Worm (Caenorhabditis elegans) whole organism, young adult: Measurements from ENCODE around the gene R05H5.4.

Experiments used
- B0035.1 ChIP-seq: sonication (generic microtip); optimal IDR thresholded peaks from 2 replicates; lab custom pipeline; 2016; ENCODE audit warnings: missing genetic modification characterization, mild to moderate bottlenecking, missing compliant biosample characterization, missing genotype, missing genetic modification reagents
- C06A6.2 ChIP-seq: fragments of 200-800 bp; sonication (Bioruptor generic); conservative IDR thresholded peaks from 2 replicates; pipeline ENCODE4 v1.3.6; 2022; ENCODE audit warnings: missing genetic modification characterization, missing compliant biosample characterization
- D2030.7 ChIP-seq: fragments of 200-800 bp; sonication (Bioruptor generic); IDR thresholded peaks from 2 replicates; pipeline ENCODE4 v1.3.6; 2022; ENCODE audit warnings: missing genetic modification reagents, missing genetic modification characterization, missing compliant biosample characterization
- F10E7.11 ChIP-seq: sonication (generic microtip); optimal IDR thresholded peaks from 2 replicates; lab custom pipeline; 2017; ENCODE audit warnings: mild to moderate bottlenecking, missing genetic modification characterization, moderate library complexity, missing compliant biosample characterization
- F22D6.2 ChIP-seq: sonication (generic microtip); optimal IDR thresholded peaks from 2 replicates; lab custom pipeline; 2016; ENCODE audit warnings: mild to moderate bottlenecking, missing genetic modification characterization, missing compliant biosample characterization
- F37B4.10 ChIP-seq: fragments of 200-800 bp; sonication (Bioruptor generic); IDR thresholded peaks from 2 replicates; pipeline ENCODE4 v1.3.6; 2022; ENCODE audit warnings: missing genetic modification characterization, missing compliant biosample characterization
- F39B2.1 ChIP-seq: fragments of 200-800 bp; sonication (Bioruptor generic); IDR thresholded peaks from 2 replicates; pipeline ENCODE4 v1.3.6; 2022; ENCODE audit warnings: missing genetic modification reagents, missing genetic modification characterization, missing compliant biosample characterization
- F57A8.1 ChIP-seq: fragments of 200-800 bp; sonication (Bioruptor generic); optimal IDR thresholded peaks from 2 replicates; lab custom pipeline; 2018; ENCODE audit warnings: mild to moderate bottlenecking, missing genetic modification characterization, moderate library complexity, missing compliant biosample characterization
- T26A5.8 ChIP-seq: sonication (generic microtip); optimal IDR thresholded peaks from 2 replicates; lab custom pipeline; 2016; ENCODE audit warnings: missing genetic modification characterization, missing compliant biosample characterization
- Y56A3A.18 ChIP-seq: fragments of 200-800 bp; sonication (Bioruptor generic); IDR thresholded peaks from 2 replicates; pipeline ENCODE4 v1.3.6; 2022; ENCODE audit warnings: missing genetic modification reagents, missing genetic modification characterization, missing compliant biosample characterization
- Y79H2A.3 ChIP-seq: fragments of 200-800 bp; sonication (Bioruptor generic); conservative IDR thresholded peaks from 2 replicates; pipeline ENCODE4 v1.3.6; 2022; ENCODE audit warnings: missing genetic modification reagents, missing genetic modification characterization, missing compliant biosample characterization
- ZK185.1 ChIP-seq: sonication (generic microtip); optimal IDR thresholded peaks from 2 replicates; lab custom pipeline; 2016; ENCODE audit warnings: mild to moderate bottlenecking, missing genetic modification characterization, missing compliant biosample characterization; ENCODE audit not compliant: poor library complexity, severe bottlenecking
- akir-1 ChIP-seq: fragments of 200-800 bp; sonication (Bioruptor generic); optimal IDR thresholded peaks from 2 replicates; lab custom pipeline; 2018; ENCODE audit warnings: mild to moderate bottlenecking, missing genetic modification characterization, moderate library complexity, missing compliant biosample characterization
- ama-1 ChIP-seq, 3 experiments: fragments of 150-350 bp in 1 of 3; sonication (generic microtip) in 2 of 3; optimal IDR thresholded peaks; 2 replicates each; lab custom pipeline; 2014 to 2018; ENCODE audit warnings: missing biosample characterization in 2 of 3, missing genetic modification characterization in 2 of 3, missing genetic modification reagents in 2 of 3
- aptf-2 ChIP-seq: fragments of 200-800 bp; sonication (Bioruptor generic); conservative IDR thresholded peaks from 2 replicates; pipeline ENCODE4 v1.3.6; 2022; ENCODE audit warnings: missing genetic modification reagents, missing genetic modification characterization, missing compliant biosample characterization
- atf-7 ChIP-seq: sonication (generic microtip); optimal IDR thresholded peaks from 2 replicates; lab custom pipeline; 2017; ENCODE audit warnings: mild to moderate bottlenecking, missing genetic modification characterization, missing compliant biosample characterization
- attf-3 ChIP-seq: fragments of 200-800 bp; sonication (Bioruptor generic); conservative IDR thresholded peaks from 2 replicates; pipeline ENCODE4 v1.3.6; 2022; ENCODE audit warnings: missing genetic modification reagents, missing genetic modification characterization, missing compliant biosample characterization
- attf-5 ChIP-seq: fragments of 200-800 bp; sonication (Bioruptor generic); optimal IDR thresholded peaks from 2 replicates; lab custom pipeline; 2018; ENCODE audit warnings: mild to moderate bottlenecking, missing genetic modification characterization, missing compliant biosample characterization
- bed-1 ChIP-seq: fragments of 200-800 bp; sonication (Bioruptor generic); IDR thresholded peaks from 2 replicates; pipeline ENCODE4 v1.3.6; 2022; ENCODE audit warnings: missing genetic modification reagents, missing genetic modification characterization, missing compliant biosample characterization
- ccch-3 ChIP-seq: fragments of 200-800 bp; sonication (Bioruptor generic); optimal IDR thresholded peaks from 2 replicates; lab custom pipeline; 2018; ENCODE audit warnings: mild to moderate bottlenecking, missing genetic modification characterization, missing compliant biosample characterization
- cebp-1 ChIP-seq, 2 experiments: fragments of 200-800 bp in 1 of 2; sonication (Bioruptor generic) in 1 of 2; sonication (generic microtip) in 1 of 2; IDR thresholded peaks in 1 of 2; optimal IDR thresholded peaks in 1 of 2; 2 replicates each; pipeline versions ENCODE4 v1.3.6 to Lab custom; 2017 to 2022; ENCODE audit warnings: missing compliant biosample characterization in 2 of 2, missing genetic modification characterization in 2 of 2, mild to moderate bottlenecking in 1 of 2, missing genetic modification reagents in 1 of 2, moderate library complexity in 1 of 2
- ceh-27 ChIP-seq: fragments of 200-800 bp; sonication (Bioruptor generic); optimal IDR thresholded peaks from 2 replicates; lab custom pipeline; 2018; ENCODE audit warnings: mild to moderate bottlenecking, missing genetic modification characterization, moderate library complexity, missing compliant biosample characterization
- ceh-79 ChIP-seq: sonication (generic microtip); optimal IDR thresholded peaks from 2 replicates; lab custom pipeline; 2017; ENCODE audit warnings: mild to moderate bottlenecking, missing genetic modification characterization, missing compliant biosample characterization
- ceh-91 ChIP-seq: fragments of 200-800 bp; sonication (Bioruptor generic); IDR thresholded peaks from 2 replicates; pipeline ENCODE4 v1.3.6; 2022; ENCODE audit warnings: missing genetic modification reagents, missing genetic modification characterization, missing compliant biosample characterization
- chd-7 ChIP-seq: sonication (generic microtip); optimal IDR thresholded peaks from 2 replicates; lab custom pipeline; 2016; ENCODE audit warnings: mild to moderate bottlenecking, missing genetic modification characterization, moderate library complexity, missing compliant biosample characterization
- egrh-3 ChIP-seq: fragments of 200-800 bp; sonication (Bioruptor generic); IDR thresholded peaks from 2 replicates; pipeline ENCODE4 v1.3.6; 2022; ENCODE audit warnings: missing genetic modification reagents, missing genetic modification characterization, missing compliant biosample characterization
- ekl-4 ChIP-seq: fragments of 200-800 bp; sonication (Bioruptor generic); IDR thresholded peaks from 2 replicates; pipeline ENCODE4 v1.3.6; 2022; ENCODE audit warnings: missing genetic modification reagents, missing genetic modification characterization, missing compliant biosample characterization
- hlh-26 ChIP-seq: fragments of 200-800 bp; sonication (Bioruptor generic); conservative IDR thresholded peaks from 2 replicates; pipeline ENCODE4 v1.3.6; 2022; ENCODE audit warnings: missing genetic modification reagents, missing genetic modification characterization, missing compliant biosample characterization
- hmg-20 ChIP-seq: fragments of 200-800 bp; sonication (Bioruptor generic); IDR thresholded peaks from 2 replicates; pipeline ENCODE4 v1.3.6; 2022; ENCODE audit warnings: missing genetic modification reagents, missing genetic modification characterization, missing compliant biosample characterization
- hrde-1 ChIP-seq: sonication (generic microtip); optimal IDR thresholded peaks from 2 replicates; lab custom pipeline; 2016; ENCODE audit warnings: missing genetic modification characterization, mild to moderate bottlenecking, missing compliant biosample characterization, moderate library complexity, missing genotype, missing genetic modification reagents, borderline replicate concordance
- let-526 ChIP-seq: fragments of 200-800 bp; sonication (Bioruptor generic); IDR thresholded peaks from 2 replicates; pipeline ENCODE4 v1.3.6; 2022; ENCODE audit warnings: missing genetic modification reagents, missing genetic modification characterization, missing compliant biosample characterization
- let-607 ChIP-seq, 2 experiments: fragments of 200-800 bp in 1 of 2; sonication (Bioruptor generic) in 1 of 2; sonication (generic microtip) in 1 of 2; optimal IDR thresholded peaks; 2 replicates each; lab custom pipeline; 2016 to 2018; ENCODE audit warnings: mild to moderate bottlenecking in 2 of 2, missing compliant biosample characterization in 2 of 2, missing genetic modification characterization in 2 of 2, moderate library complexity in 2 of 2, missing genotype in 1 of 2
- lin-35 ChIP-seq, 3 experiments: fragments of 150-350 bp in 2 of 3; sonication (generic microtip) in 1 of 3; optimal IDR thresholded peaks; 2 replicates each; lab custom pipeline; 2014 to 2018; ENCODE audit warnings: missing biosample characterization in 3 of 3, missing genetic modification characterization in 3 of 3, missing genetic modification reagents in 3 of 3
- madf-3 ChIP-seq: fragments of 200-800 bp; sonication (Bioruptor generic); IDR thresholded peaks from 2 replicates; pipeline ENCODE4 v1.3.6; 2022; ENCODE audit warnings: missing genetic modification reagents, missing genetic modification characterization, missing compliant biosample characterization
- nfya-1 ChIP-seq: sonication (generic microtip); optimal IDR thresholded peaks from 2 replicates; lab custom pipeline; 2017; ENCODE audit warnings: antibody characterized with exemption, missing compliant biosample characterization, missing genetic modification characterization, borderline replicate concordance; ENCODE audit not compliant: insufficient read depth
- nfya-2 ChIP-seq: fragments of 200-800 bp; sonication (Bioruptor generic); IDR thresholded peaks from 2 replicates; pipeline ENCODE4 v1.3.6; 2022; ENCODE audit warnings: missing genetic modification reagents, missing genetic modification characterization, missing compliant biosample characterization
- nhr-179 ChIP-seq: sonication (generic microtip); optimal IDR thresholded peaks from 2 replicates; lab custom pipeline; 2016; ENCODE audit warnings: mild to moderate bottlenecking, missing genetic modification characterization, missing compliant biosample characterization
- nhr-27 ChIP-seq: fragments of 200-800 bp; sonication (Bioruptor generic); optimal IDR thresholded peaks from 2 replicates; lab custom pipeline; 2018; ENCODE audit warnings: mild to moderate bottlenecking, missing genetic modification characterization, moderate library complexity, missing compliant biosample characterization
- nhr-80 ChIP-seq: sonication (generic microtip); optimal IDR thresholded peaks from 2 replicates; lab custom pipeline; 2016; ENCODE audit warnings: missing genetic modification characterization, missing compliant biosample characterization
- pbrm-1 ChIP-seq: fragments of 200-800 bp; sonication (Bioruptor generic); IDR thresholded peaks from 2 replicates; pipeline ENCODE4 v1.3.6; 2022; ENCODE audit warnings: missing genetic modification reagents, missing genetic modification characterization, missing compliant biosample characterization
- pha-4 ChIP-seq: fragments of 150-350 bp; sonication (generic microtip); optimal IDR thresholded peaks from 2 replicates; lab custom pipeline; 2014; ENCODE audit warnings: missing biosample characterization, missing genetic modification reagents, missing genetic modification characterization
- snpc-1.3 ChIP-seq: sonication (generic microtip); optimal IDR thresholded peaks from 2 replicates; lab custom pipeline; 2017; ENCODE audit warnings: missing genetic modification characterization, mild to moderate bottlenecking, missing compliant biosample characterization, antibody characterized with exemption, moderate library complexity, missing genotype, missing genetic modification reagents; ENCODE audit not compliant: insufficient read depth
- sptf-2 ChIP-seq: fragments of 200-800 bp; sonication (Bioruptor generic); optimal IDR thresholded peaks from 2 replicates; lab custom pipeline; 2018; ENCODE audit warnings: mild to moderate bottlenecking, missing genetic modification characterization, missing compliant biosample characterization
- zfh-2 ChIP-seq: fragments of 200-800 bp; sonication (Bioruptor generic); conservative IDR thresholded peaks from 2 replicates; pipeline ENCODE4 v1.3.6; 2022; ENCODE audit warnings: missing genetic modification reagents, missing genetic modification characterization, missing compliant biosample characterization
- ztf-18 ChIP-seq: sonication (generic microtip); optimal IDR thresholded peaks from 2 replicates; lab custom pipeline; 2016; ENCODE audit warnings: missing genotype, mild to moderate bottlenecking, missing genetic modification characterization, missing compliant biosample characterization

Gene R05H5.4

DNA sequence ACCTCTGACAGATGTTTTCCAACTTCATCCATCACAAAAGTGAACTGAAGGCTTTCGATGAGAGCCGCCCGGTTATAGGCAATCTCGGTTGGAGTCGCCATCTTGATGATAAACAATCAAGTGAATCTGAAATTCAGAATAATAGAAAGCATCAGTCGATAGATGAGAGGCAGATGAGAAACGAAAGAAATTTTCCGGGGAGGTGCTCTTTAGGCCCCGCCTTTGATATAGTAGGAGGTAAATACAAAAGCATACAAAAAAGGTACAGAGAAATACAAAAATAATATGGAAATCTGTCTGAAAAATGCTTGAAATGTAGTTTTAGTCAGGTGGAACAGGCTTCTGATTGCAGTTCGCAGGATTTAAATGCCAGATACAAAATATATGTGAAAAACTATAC lies 17.2 kb downstream of the R05H5.4 start, which contains the start of gene srd-1:
Gene srd-1 (minus strand): TSS at position 101 of the 400 bp plus-strand sequence.
- no peak for TF ChIP-seq ceh-79 (tag; lab: Kevin White, UChicago)
- no peak for TF ChIP-seq nfya-2 (GFP tag; lab: Robert Waterston, UW)
- TF ChIP-seq lin-35 (GFP tag; optimal IDR thresholded peaks at IDR 0.05; lab: Kevin White, UChicago) = no peak

ce11 chrII:10174338-10174737 lies 25.5 kb downstream of the R05H5.4 start, which contains the start of gene F33H1.4:
Gene F33H1.4 (plus strand): TSS chrII:10174648.
- TF ChIP-seq zfh-2 (GFP tag; lab: Robert Waterston, UW) = peak; percentile 22; the same call in 1 of the 2 replicates
- TF ChIP-seq C06A6.2 (GFP tag; lab: Robert Waterston, UW) = no peak
- TF ChIP-seq hrde-1 (tag; lab: Kevin White, UChicago) = no peak
- no peak for TF ChIP-seq F57A8.1 (GFP tag; lab: Kevin White, UChicago)
- peak; percentile 62; the same call in 1 of the 2 replicates for TF ChIP-seq ekl-4
- TF ChIP-seq D2030.7 = peak; percentile 57
- TF ChIP-seq attf-5 = peak; percentile 44
- TF ChIP-seq ceh-27 (GFP tag; lab: Kevin White, UChicago) = peak; percentile 63
- peak; percentile 50 for TF ChIP-seq ZK185.1 (tag; lab: Kevin White, UChicago)
- TF ChIP-seq sptf-2 = no peak
- TF ChIP-seq F37B4.10 (GFP tag; lab: Robert Waterston, UW) = no peak
- TF ChIP-seq Y79H2A.3 (GFP tag; lab: Robert Waterston, UW) = no peak
- TF ChIP-seq snpc-1.3 (tag; lab: Kevin White, UChicago) = no peak
- no peak for TF ChIP-seq T26A5.8
- no peak for TF ChIP-seq ccch-3
- TF ChIP-seq F10E7.11 (tag; lab: Kevin White, UChicago) = no peak
- no peak for TF ChIP-seq nhr-179 (tag; lab: Kevin White, UChicago)
- no peak for TF ChIP-seq akir-1 (GFP tag; lab: Kevin White, UChicago)
- no peak for TF ChIP-seq F22D6.2 (tag; lab: Kevin White, UChicago)
- no peak for TF ChIP-seq let-526
- TF ChIP-seq atf-7 (tag; lab: Kevin White, UChicago) = no peak
- no peak for TF ChIP-seq chd-7 (tag; lab: Kevin White, UChicago)
- no peak for TF ChIP-seq ama-1 (optimal IDR thresholded peaks at IDR 0.05; lab: Kevin White, UChicago)
- no peak for TF ChIP-seq ama-1 (GFP tag; optimal IDR thresholded peaks at IDR 0.05; lab: Kevin White, UChicago)
- no peak for TF ChIP-seq hlh-26 (GFP tag; lab: Robert Waterston, UW)
- TF ChIP-seq B0035.1 (tag; lab: Kevin White, UChicago) = no peak
- TF ChIP-seq let-607 (tag; optimal IDR thresholded peaks at IDR 0.05; lab: Kevin White, UChicago) = no peak
- no peak for TF ChIP-seq Y56A3A.18
- no peak; the same call in 1 of the 2 replicates for TF ChIP-seq attf-3 (GFP tag; lab: Robert Waterston, UW)
- TF ChIP-seq nhr-80 (tag; lab: Kevin White, UChicago) = no peak
- TF ChIP-seq cebp-1 (GFP tag; IDR thresholded peaks at IDR 0.05; lab: Robert Waterston, UW) = no peak
- TF ChIP-seq cebp-1 (tag; optimal IDR thresholded peaks at IDR 0.05; lab: Kevin White, UChicago) = peak; percentile 79
- 0 out of 2 replicates have a peak, but pooled peaks have one; percentile 10 for TF ChIP-seq egrh-3 (GFP tag; lab: Robert Waterston, UW)
- no peak for TF ChIP-seq nfya-1
- no peak for TF ChIP-seq F39B2.1
- no peak for TF ChIP-seq ztf-18
- TF ChIP-seq hmg-20 = no peak
- peak; percentile 91 for TF ChIP-seq madf-3
- TF ChIP-seq ceh-79 (tag; lab: Kevin White, UChicago) = no peak
- no peak for TF ChIP-seq bed-1 (GFP tag; lab: Robert Waterston, UW)
- no peak for TF ChIP-seq aptf-2 (GFP tag; lab: Robert Waterston, UW)
- TF ChIP-seq pbrm-1 = peak; percentile 44; the same call in 1 of the 2 replicates
- TF ChIP-seq pha-4 (tag; lab: Kevin White, UChicago) = no peak
- TF ChIP-seq nhr-27 (tag; lab: Kevin White, UChicago) = no peak
- TF ChIP-seq ceh-91 (GFP tag; lab: Robert Waterston, UW) = no peak
